Fruit fly (Drosophila melanogaster): ENCODE results near the gene Ugt36D1.

Gene Ugt36D1

DNA sequence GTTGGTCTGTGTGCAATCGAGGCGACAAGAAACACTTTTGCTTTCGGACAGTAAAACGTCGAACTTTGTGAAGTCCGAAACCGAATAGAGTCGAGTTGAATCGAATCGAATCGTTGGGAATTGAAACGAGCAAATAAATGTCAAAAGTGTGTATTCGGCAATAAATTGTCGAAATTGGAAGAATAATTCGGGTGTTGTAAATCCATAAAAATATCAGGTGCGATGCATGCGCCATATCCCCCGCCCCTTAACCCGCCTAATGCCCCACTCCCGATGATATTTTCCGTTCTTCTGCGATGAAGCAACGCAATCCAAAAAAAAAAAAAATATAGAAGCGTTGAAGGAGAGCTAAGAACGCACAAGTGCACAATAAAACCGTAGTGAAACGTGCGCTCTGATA lies 34.4 kb upstream of the Ugt36D1 start:
- no peak for TF ChIP-seq dmrt93B (GFP tag; optimal IDR thresholded peaks at IDR 0.05)
- no peak for TF ChIP-seq psq (GFP tag; optimal IDR thresholded peaks at IDR 0.05)
- no peak for TF ChIP-seq fru (GFP tag; optimal IDR thresholded peaks at IDR 0.05)
- TF ChIP-seq N (GFP tag; optimal IDR thresholded peaks at IDR 0.05): no peak
- TF ChIP-seq Mio (GFP tag; optimal IDR thresholded peaks at IDR 0.05): no peak
- peak; percentile 7 for TF ChIP-seq Sp1 (GFP tag; optimal IDR thresholded peaks at IDR 0.05)
- peak; percentile 20 for TF ChIP-seq CrebA (GFP tag; optimal IDR thresholded peaks at IDR 0.05; ENCODE audit: borderline replicate concordance)
- TF ChIP-seq Dif (GFP tag; optimal IDR thresholded peaks at IDR 0.05; ENCODE audit: partially characterized antibody): no peak
- no peak for TF ChIP-seq Hr78 (GFP tag; optimal IDR thresholded peaks at IDR 0.05)
- TF ChIP-seq Myc (optimal IDR thresholded peaks at IDR 0.05): no peak
- no peak for TF ChIP-seq dsf (GFP tag; optimal IDR thresholded peaks at IDR 0.05; ENCODE audit: borderline replicate concordance)
- no peak for TF ChIP-seq Rel (GFP tag; optimal IDR thresholded peaks at IDR 0.05)
- peak; percentile 57 for TF ChIP-seq Rel (tag; optimal IDR thresholded peaks at IDR 0.05)
- TF ChIP-seq pan (optimal IDR thresholded peaks at IDR 0.05): no peak
- TF ChIP-seq Vsx2 (GFP tag; optimal IDR thresholded peaks at IDR 0.05; ENCODE audit: partially characterized antibody): no peak
- TF ChIP-seq Hnf4 (GFP tag; optimal IDR thresholded peaks at IDR 0.05): no peak
- no peak for TF ChIP-seq Hr83 (GFP tag; optimal IDR thresholded peaks at IDR 0.05; ENCODE audit: poor library complexity, severe bottlenecking)
- no peak for TF ChIP-seq sv (GFP tag; optimal IDR thresholded peaks at IDR 0.05)
- no peak for TF ChIP-seq usp (GFP tag; optimal IDR thresholded peaks at IDR 0.05)
- no peak for TF ChIP-seq Dfd (GFP tag; optimal IDR thresholded peaks at IDR 0.05)
- no peak for TF ChIP-seq tai (GFP tag; optimal IDR thresholded peaks at IDR 0.05)
- TF ChIP-seq GATAd (GFP tag; optimal IDR thresholded peaks at IDR 0.05): no peak
- peak; percentile 27 for TF ChIP-seq h (GFP tag; optimal IDR thresholded peaks at IDR 0.05)
- no peak for TF ChIP-seq Abd-B (GFP tag; optimal IDR thresholded peaks at IDR 0.05)

DNA sequence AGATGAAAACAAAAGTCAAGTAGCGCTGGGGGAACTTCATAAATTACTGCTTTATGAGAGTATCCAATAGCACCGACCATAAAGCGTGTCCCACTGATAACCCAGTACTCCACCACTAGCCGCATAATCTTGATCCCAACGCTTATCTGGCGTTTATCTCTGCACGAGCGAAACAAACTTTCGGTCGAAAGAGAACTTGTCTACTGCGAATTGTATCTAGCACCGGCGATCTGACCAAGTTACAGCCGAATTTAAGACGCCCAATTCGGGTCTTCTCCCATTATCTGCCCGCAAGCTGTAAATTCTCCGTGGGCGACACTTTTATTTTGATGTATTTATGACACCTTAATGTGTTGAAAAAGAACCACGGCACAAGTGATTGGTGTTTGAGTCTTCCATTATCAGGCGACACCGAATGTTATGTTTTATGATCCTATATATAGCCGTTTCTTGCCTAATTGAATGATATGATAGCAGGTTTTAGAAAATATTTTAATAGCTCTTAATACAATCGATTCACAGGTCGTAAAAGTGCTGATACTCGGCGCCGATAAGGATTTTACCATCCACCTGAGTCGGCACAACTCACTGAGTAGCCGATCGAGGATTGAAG lies 33.5 kb upstream of the Ugt36D1 start:
- TF ChIP-seq Rel (GFP tag; optimal IDR thresholded peaks at IDR 0.05): no peak
- TF ChIP-seq Rel (tag; optimal IDR thresholded peaks at IDR 0.05): peak; percentile 13
- no peak for TF ChIP-seq dsf (GFP tag; optimal IDR thresholded peaks at IDR 0.05; ENCODE audit: borderline replicate concordance)

DNA sequence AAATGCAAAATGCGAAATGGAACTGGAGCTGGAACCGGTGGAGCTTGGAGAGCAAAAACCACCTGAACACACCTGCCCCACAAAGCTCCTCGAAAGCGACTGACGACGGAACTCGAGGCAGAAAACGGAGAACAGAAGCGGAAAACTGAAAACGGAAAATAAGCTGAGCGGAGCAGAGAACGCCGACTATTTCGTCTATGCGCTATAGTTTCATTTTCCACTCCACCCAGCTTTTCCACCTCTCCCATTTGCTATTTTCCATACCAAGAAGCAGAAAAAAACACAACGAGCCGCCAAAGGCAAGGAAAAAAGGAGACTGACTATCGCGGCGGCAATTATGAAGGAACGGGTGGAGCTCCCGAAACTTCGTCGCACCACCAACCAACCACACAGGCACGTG lies 30.5 kb upstream of the Ugt36D1 start, which contains the start of gene ham:
Gene ham (minus strand): TSS at position 101 of the 400 bp plus-strand sequence.
- TF ChIP-seq psq (GFP tag; optimal IDR thresholded peaks at IDR 0.05) (no peak), HLH106 (tag; optimal IDR thresholded peaks at IDR 0.05) (no peak)

- TF ChIP-seq N (GFP tag; optimal IDR thresholded peaks at IDR 0.05) (no peak), Dfd (GFP tag; optimal IDR thresholded peaks at IDR 0.05) (no peak), CrebA (GFP tag; optimal IDR thresholded peaks at IDR 0.05; ENCODE audit: borderline replicate concordance) (no peak), h (GFP tag; optimal IDR thresholded peaks at IDR 0.05) (no peak), dl (GFP tag; optimal IDR thresholded peaks at IDR 0.05; ENCODE audit: insufficient read depth in 1 of 2, partially characterized antibody in 2 of 2) (no peak), foxo (GFP tag; optimal IDR thresholded peaks at IDR 0.05) (no peak), Myc (optimal IDR thresholded peaks at IDR 0.05) (no peak), fru (GFP tag; optimal IDR thresholded peaks at IDR 0.05) (no peak), psq (GFP tag; optimal IDR thresholded peaks at IDR 0.05) (no peak), sv (GFP tag; optimal IDR thresholded peaks at IDR 0.05) (no peak), CG32264 (GFP tag; optimal IDR thresholded peaks at IDR 0.05) (no peak), Mio (GFP tag; optimal IDR thresholded peaks at IDR 0.05) (no peak), rgr (GFP tag; optimal IDR thresholded peaks at IDR 0.05) (no peak), dmrt93B (GFP tag; optimal IDR thresholded peaks at IDR 0.05) (no peak), GATAd (GFP tag; optimal IDR thresholded peaks at IDR 0.05) (no peak), Hr83 (GFP tag; optimal IDR thresholded peaks at IDR 0.05; ENCODE audit: poor library complexity, severe bottlenecking) (no peak), HLH106 (tag; optimal IDR thresholded peaks at IDR 0.05) (no peak), Sp1 (GFP tag; optimal IDR thresholded peaks at IDR 0.05) (no peak), OdsH (GFP tag; optimal IDR thresholded peaks at IDR 0.05) (no peak), Hr78 (GFP tag; optimal IDR thresholded peaks at IDR 0.05) (no peak)
Observed at dm6 chr2L:18793243-18793642, 30.1 kb upstream of the Ugt36D1 start.

- TF ChIP-seq foxo (GFP tag; optimal IDR thresholded peaks at IDR 0.05) (no peak), usp (GFP tag; optimal IDR thresholded peaks at IDR 0.05) (no peak), Vsx2 (GFP tag; optimal IDR thresholded peaks at IDR 0.05; ENCODE audit: partially characterized antibody) (peak; percentile 76), Dif (GFP tag; optimal IDR thresholded peaks at IDR 0.05; ENCODE audit: partially characterized antibody) (peak; percentile 56), h (GFP tag; optimal IDR thresholded peaks at IDR 0.05) (peak; percentile 26), ey (GFP tag; optimal IDR thresholded peaks at IDR 0.05) (no peak), Jra (GFP tag; optimal IDR thresholded peaks at IDR 0.05) (no peak), dl (GFP tag; optimal IDR thresholded peaks at IDR 0.05; ENCODE audit: insufficient read depth in 1 of 2, partially characterized antibody in 2 of 2) (peak; percentile 60 to 71), Abd-B (GFP tag; optimal IDR thresholded peaks at IDR 0.05) (no peak), fru (GFP tag; optimal IDR thresholded peaks at IDR 0.05) (no peak), psq (GFP tag; optimal IDR thresholded peaks at IDR 0.05) (no peak), lola (GFP tag; optimal IDR thresholded peaks at IDR 0.05) (no peak), Hnf4 (GFP tag; optimal IDR thresholded peaks at IDR 0.05) (no peak), Hr83 (GFP tag; optimal IDR thresholded peaks at IDR 0.05; ENCODE audit: poor library complexity, severe bottlenecking) (peak; percentile 32), sv (GFP tag; optimal IDR thresholded peaks at IDR 0.05) (no peak)
Observed at dm6 chr2L:18795917-18796402, 27.4 kb upstream of the Ugt36D1 start.
